Fruit fly (Drosophila melanogaster) whole organism, prepupa: Measurements from ENCODE around the gene CG7168.
A peak's percentile ranks its signal among the peaks of the same experiment; 100 is the strongest.

Experiments
- CG3032 ChIP-seq: fragments of 200-800 bp; optimal IDR thresholded peaks from 2 replicates; lab custom pipeline; 2019; ENCODE audit warnings: missing biosample characterization, mild to moderate bottlenecking, missing genetic modification characterization, moderate library complexity
- Hr39 ChIP-seq: fragments of 200-800 bp; sonication (Bioruptor generic); optimal IDR thresholded peaks from 2 replicates; lab custom pipeline; 2016; ENCODE audit warnings: missing biosample characterization, missing genetic modification characterization
- Met ChIP-seq: fragments of 200-800 bp; sonication (Bioruptor generic); optimal IDR thresholded peaks from 3 replicates; lab custom pipeline; 2016; ENCODE audit warnings: missing biosample characterization, missing genetic modification characterization
- eg ChIP-seq: fragments of 200-800 bp; sonication (Bioruptor generic); IDR thresholded peaks from 3 replicates; pipeline ENCODE4 v1.3.6; 2022; ENCODE audit warnings: missing biosample characterization, missing genetic modification characterization
- lz ChIP-seq: fragments of 200-800 bp; sonication (Bioruptor generic); optimal IDR thresholded peaks from 3 replicates; lab custom pipeline; 2016; ENCODE audit warnings: missing biosample characterization, missing genetic modification characterization
- topi ChIP-seq: fragments of 200-800 bp; sonication (Bioruptor generic); optimal IDR thresholded peaks from 3 replicates; lab custom pipeline; 2016; ENCODE audit warnings: missing biosample characterization, missing genetic modification characterization

- TF ChIP-seq eg (peak; percentile 85), Met (GFP tag; lab: Kevin White, UChicago) (peak; percentile 82), lz (GFP tag; lab: Kevin White, UChicago) (peak; percentile 72), CG3032 (tag; lab: Kevin White, UChicago) (peak; percentile 84), topi (GFP tag; lab: Kevin White, UChicago) (peak; percentile 77), Hr39 (GFP tag; lab: Kevin White, UChicago) (peak; percentile 78)
Measured at dm6 chr3R:18188702-18189125, 37.2 kb downstream of the CG7168 start, which contains the start of the genes CG12321 and MED17.
